Worm (Caenorhabditis elegans) whole organism, young adult: ENCODE data around the gene EGAP2.2.

Source experiments
- ama-1 ChIP-seq, 3 experiments: fragments of 150-350 bp in 1 of 3; sonication (generic microtip) in 2 of 3; optimal IDR thresholded peaks; 2 replicates each; lab custom pipeline; 2014 to 2018; ENCODE audit warnings: missing biosample characterization in 2 of 3, missing genetic modification characterization in 2 of 3, missing genetic modification reagents in 2 of 3
- ccch-3 ChIP-seq: fragments of 200-800 bp; sonication (Bioruptor generic); optimal IDR thresholded peaks from 2 replicates; lab custom pipeline; 2018; ENCODE audit warnings: mild to moderate bottlenecking, missing genetic modification characterization, missing compliant biosample characterization
- efl-1 ChIP-seq: fragments of 150-350 bp; optimal IDR thresholded peaks from 2 replicates; lab custom pipeline; 2014; ENCODE audit warnings: missing biosample characterization, missing genetic modification reagents, missing genetic modification characterization
- egl-44 ChIP-seq: fragments of 200-800 bp; sonication (Bioruptor generic); IDR thresholded peaks from 2 replicates; pipeline ENCODE4 v1.3.6; 2022; ENCODE audit warnings: missing genetic modification reagents, missing genetic modification characterization, missing compliant biosample characterization
- ekl-4 ChIP-seq: fragments of 200-800 bp; sonication (Bioruptor generic); IDR thresholded peaks from 2 replicates; pipeline ENCODE4 v1.3.6; 2022; ENCODE audit warnings: missing genetic modification reagents, missing genetic modification characterization, missing compliant biosample characterization
- nfya-1 ChIP-seq: sonication (generic microtip); optimal IDR thresholded peaks from 2 replicates; lab custom pipeline; 2017; ENCODE audit warnings: antibody characterized with exemption, missing compliant biosample characterization, missing genetic modification characterization, borderline replicate concordance; ENCODE audit not compliant: insufficient read depth
- nhr-27 ChIP-seq: fragments of 200-800 bp; sonication (Bioruptor generic); optimal IDR thresholded peaks from 2 replicates; lab custom pipeline; 2018; ENCODE audit warnings: mild to moderate bottlenecking, missing genetic modification characterization, moderate library complexity, missing compliant biosample characterization
- pha-4 ChIP-seq: fragments of 150-350 bp; sonication (generic microtip); optimal IDR thresholded peaks from 2 replicates; lab custom pipeline; 2014; ENCODE audit warnings: missing biosample characterization, missing genetic modification reagents, missing genetic modification characterization
- sdz-38 ChIP-seq: sonication (generic microtip); optimal IDR thresholded peaks from 2 replicates; lab custom pipeline; 2016; ENCODE audit warnings: missing genotype, missing genetic modification characterization, missing compliant biosample characterization
- snpc-4 ChIP-seq, 5 experiments: fragments of 150-350 bp in 1 of 5; sonication (generic microtip) in 4 of 5; optimal IDR thresholded peaks; 2 replicates each; lab custom pipeline; 2014 to 2018; ENCODE audit warnings: missing genetic modification characterization in 5 of 5, missing biosample characterization in 3 of 5, antibody characterized with exemption in 2 of 5, mild to moderate bottlenecking in 2 of 5, missing compliant biosample characterization in 2 of 5, missing genotype in 2 of 5, moderate library complexity in 2 of 5, missing genetic modification reagents in 1 of 5
- tlf-1 ChIP-seq: fragments of 200-800 bp; sonication (Bioruptor generic); optimal IDR thresholded peaks from 2 replicates; lab custom pipeline; 2018; ENCODE audit warnings: mild to moderate bottlenecking, missing genetic modification characterization, missing compliant biosample characterization

- TF ChIP-seq egl-44 (GFP tag; lab: Robert Waterston, UW) (no peak), ccch-3 (GFP tag; lab: Kevin White, UChicago) (no peak), snpc-4 (GFP tag; optimal IDR thresholded peaks at IDR 0.05; lab: Kevin White, UChicago) (no peak), snpc-4 (tag; optimal IDR thresholded peaks at IDR 0.05; lab: Kevin White, UChicago) (no peak), ekl-4 (GFP tag; lab: Robert Waterston, UW) (no peak), pha-4 (tag; lab: Kevin White, UChicago) (no peak), tlf-1 (GFP tag; lab: Kevin White, UChicago) (no peak), nfya-1 (tag; lab: Kevin White, UChicago) (no peak), ama-1 (optimal IDR thresholded peaks at IDR 0.05; lab: Kevin White, UChicago) (no peak), ama-1 (GFP tag; optimal IDR thresholded peaks at IDR 0.05; lab: Kevin White, UChicago) (no peak), efl-1 (no peak), nhr-27 (no peak), sdz-38 (no peak)
Observed at ce11 chrII:5191766-5192165, 37.9 kb upstream of the EGAP2.2 start.
